Fruit fly (Drosophila melanogaster) whole organism, pupa: ENCODE data around the gene spict.
A peak's percentile ranks its signal among the peaks of the same experiment; 100 is the strongest.

Source experiments
- CG10348 ChIP-seq: fragments of 200-800 bp; sonication (Bioruptor generic); IDR thresholded peaks from 2 replicates; pipeline ENCODE4 v1.3.6; 2022; ENCODE audit warnings: missing biosample characterization, missing genetic modification characterization
- CG12605 ChIP-seq: fragments of 200-800 bp; sonication (Bioruptor generic); IDR thresholded peaks from 2 replicates; pipeline ENCODE4 v1.3.6; 2022; ENCODE audit warnings: missing biosample characterization, missing genetic modification characterization
- CG13204 ChIP-seq: fragments of 200-800 bp; sonication (Bioruptor generic); optimal IDR thresholded peaks from 2 replicates; lab custom pipeline; 2018; ENCODE audit warnings: missing biosample characterization, mild to moderate bottlenecking, missing genetic modification characterization, moderate library complexity
- CG14655 ChIP-seq: fragments of 200-800 bp; sonication (Bioruptor generic); optimal IDR thresholded peaks from 3 replicates; lab custom pipeline; 2017; ENCODE audit warnings: mild to moderate bottlenecking, missing biosample characterization, missing genetic modification reagents, missing genetic modification characterization
- CG15710 ChIP-seq: fragments of 200-800 bp; sonication (Bioruptor generic); optimal IDR thresholded peaks from 2 replicates; lab custom pipeline; 2018; ENCODE audit warnings: missing biosample characterization, mild to moderate bottlenecking, missing genetic modification characterization, moderate library complexity
- CG17806 ChIP-seq: fragments of 200-800 bp; sonication (Bioruptor generic); optimal IDR thresholded peaks from 2 replicates; lab custom pipeline; 2018; ENCODE audit warnings: missing biosample characterization, mild to moderate bottlenecking, missing genetic modification characterization, moderate library complexity
- CG32121 ChIP-seq: fragments of 200-800 bp; sonication (Bioruptor generic); IDR thresholded peaks from 2 replicates; pipeline ENCODE4 v1.3.6; 2022; ENCODE audit warnings: missing biosample characterization, missing genetic modification characterization
- CG34367 ChIP-seq: fragments of 200-800 bp; sonication (Bioruptor generic); optimal IDR thresholded peaks from 2 replicates; lab custom pipeline; 2018; ENCODE audit warnings: missing biosample characterization, mild to moderate bottlenecking, missing genetic modification characterization
- CG4496 ChIP-seq: fragments of 200-800 bp; sonication (Bioruptor generic); IDR thresholded peaks from 3 replicates; pipeline ENCODE4 v1.3.6; 2022; ENCODE audit warnings: missing biosample characterization, missing genetic modification characterization
- CG8159 ChIP-seq: fragments of 200-800 bp; sonication (Bioruptor generic); optimal IDR thresholded peaks from 3 replicates; lab custom pipeline; 2018; ENCODE audit warnings: missing biosample characterization, mild to moderate bottlenecking, missing genetic modification characterization, moderate library complexity
- CG8301 ChIP-seq: fragments of 200-800 bp; sonication (Bioruptor generic); optimal IDR thresholded peaks from 2 replicates; lab custom pipeline; 2018; ENCODE audit warnings: missing biosample characterization, mild to moderate bottlenecking, missing genetic modification characterization
- CG9948 ChIP-seq: fragments of 200-800 bp; sonication (Bioruptor generic); optimal IDR thresholded peaks from 2 replicates; lab custom pipeline; 2018; ENCODE audit warnings: missing biosample characterization, mild to moderate bottlenecking, missing genetic modification characterization, moderate library complexity
- D1 ChIP-seq: fragments of 200-800 bp; sonication (Bioruptor generic); optimal IDR thresholded peaks from 2 replicates; lab custom pipeline; 2018; ENCODE audit warnings: missing biosample characterization, mild to moderate bottlenecking, missing genetic modification characterization, moderate library complexity
- EcR ChIP-seq: fragments of 200-800 bp; sonication (Bioruptor generic); optimal IDR thresholded peaks from 3 replicates; lab custom pipeline; 2019; ENCODE audit warnings: missing biosample characterization, missing genetic modification characterization, mild to moderate bottlenecking, moderate library complexity, missing genetic modification reagents
- Ets98B ChIP-seq: fragments of 200-800 bp; sonication (Bioruptor generic); IDR thresholded peaks from 2 replicates; pipeline ENCODE4 v1.3.6; 2022; ENCODE audit warnings: missing biosample characterization, missing genetic modification characterization
- Pif1A ChIP-seq: fragments of 200-800 bp; sonication (Bioruptor generic); optimal IDR thresholded peaks from 3 replicates; lab custom pipeline; 2016; ENCODE audit warnings: missing biosample characterization, missing genetic modification characterization
- Pif1B ChIP-seq: fragments of 200-800 bp; sonication (Bioruptor generic); optimal IDR thresholded peaks from 3 replicates; lab custom pipeline; 2016; ENCODE audit warnings: missing biosample characterization, missing genetic modification characterization
- Snoo ChIP-seq: fragments of 200-800 bp; sonication (Bioruptor generic); optimal IDR thresholded peaks from 3 replicates; lab custom pipeline; 2017; ENCODE audit warnings: missing biosample characterization, mild to moderate bottlenecking, missing genetic modification characterization, inconsistent platforms
- fd96Ca ChIP-seq: fragments of 200-800 bp; sonication (Bioruptor generic); IDR thresholded peaks from 3 replicates; pipeline ENCODE4 v1.3.6; 2022; ENCODE audit warnings: missing biosample characterization, missing genetic modification characterization
- gl ChIP-seq: fragments of 200-800 bp; sonication (Bioruptor generic); optimal IDR thresholded peaks from 2 replicates; lab custom pipeline; 2018; ENCODE audit warnings: missing biosample characterization, mild to moderate bottlenecking, missing genetic modification characterization
- rn ChIP-seq: fragments of 200-800 bp; sonication (Bioruptor generic); IDR thresholded peaks from 2 replicates; pipeline ENCODE4 v1.3.6; 2022; ENCODE audit warnings: missing biosample characterization, missing genetic modification characterization

The spict gene

dm6 chr2L:12708576-12708975, 4.1 kb downstream of the spict start:
- no peak for TF ChIP-seq CG15710
- no peak for TF ChIP-seq CG8301
- no peak for TF ChIP-seq CG17806 (tag; lab: Kevin White, UChicago)
- TF ChIP-seq fd96Ca, result no peak
- no peak for TF ChIP-seq Ets98B (GFP tag; lab: Robert Waterston, UW)
- TF ChIP-seq EcR (GFP tag; lab: Kevin White, UChicago), result no peak
- TF ChIP-seq CG32121, result no peak
- no peak for TF ChIP-seq Snoo (tag; lab: Kevin White, UChicago)
- no peak for TF ChIP-seq gl (tag; lab: Kevin White, UChicago)
- TF ChIP-seq CG14655 (GFP tag; lab: Kevin White, UChicago), result no peak
- no peak for TF ChIP-seq CG9948 (tag; lab: Kevin White, UChicago)
- TF ChIP-seq Pif1B (GFP tag; lab: Kevin White, UChicago), result no peak
- no peak for TF ChIP-seq CG10348 (GFP tag; lab: Robert Waterston, UW)
- no peak for TF ChIP-seq CG12605 (GFP tag; lab: Robert Waterston, UW)

dm6 chr2L:12712255-12712654, 7.7 kb downstream of the spict start:
- no peak for TF ChIP-seq rn (GFP tag; lab: Robert Waterston, UW)
- no peak for TF ChIP-seq EcR (GFP tag; lab: Kevin White, UChicago)
- TF ChIP-seq Pif1A, result no peak
- TF ChIP-seq CG13204 (GFP tag; lab: Kevin White, UChicago), result no peak
- TF ChIP-seq Snoo (tag; lab: Kevin White, UChicago), result no peak
- TF ChIP-seq Pif1B (GFP tag; lab: Kevin White, UChicago), result no peak
- TF ChIP-seq fd96Ca, result no peak
- no peak for TF ChIP-seq CG14655 (GFP tag; lab: Kevin White, UChicago)

DNA sequence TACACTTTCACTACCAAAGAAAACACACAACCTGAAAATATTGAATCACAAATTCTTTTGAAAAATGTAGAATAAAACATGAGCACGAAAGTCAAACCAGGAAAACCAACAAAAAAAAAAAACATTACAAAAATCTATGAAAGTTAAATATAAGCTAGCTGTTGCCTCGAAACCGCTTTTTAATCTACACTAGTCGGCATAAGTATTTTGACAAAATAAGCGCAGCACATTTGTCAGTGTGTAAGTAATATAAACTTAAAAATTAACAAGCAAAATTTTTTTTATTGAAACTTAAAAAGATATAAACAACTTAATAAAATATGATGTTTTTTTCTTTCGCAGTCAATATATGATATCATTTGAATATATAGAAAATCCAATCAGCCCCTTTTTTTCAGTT, 8.3 kb downstream of the spict start, which contains the start of gene CG5787:
Gene CG5787 (minus strand): TSS at position 101 of the 400 bp plus-strand sequence.
- no peak for TF ChIP-seq CG34367 (tag; lab: Kevin White, UChicago)
- TF ChIP-seq gl (tag; lab: Kevin White, UChicago), result no peak
- no peak for TF ChIP-seq Ets98B (GFP tag; lab: Robert Waterston, UW)
- TF ChIP-seq CG15710, result no peak
- TF ChIP-seq rn (GFP tag; lab: Robert Waterston, UW), result no peak
- no peak for TF ChIP-seq CG12605 (GFP tag; lab: Robert Waterston, UW)
- no peak for TF ChIP-seq Pif1A
- no peak for TF ChIP-seq CG32121
- no peak for TF ChIP-seq CG13204 (GFP tag; lab: Kevin White, UChicago)
- TF ChIP-seq D1 (tag; lab: Kevin White, UChicago), result no peak
- TF ChIP-seq CG4496 (GFP tag; lab: Robert Waterston, UW), result no peak
- TF ChIP-seq CG17806 (tag; lab: Kevin White, UChicago), result no peak
- TF ChIP-seq CG8159 (tag; lab: Kevin White, UChicago), result no peak
- no peak for TF ChIP-seq Pif1B (GFP tag; lab: Kevin White, UChicago)
- no peak for TF ChIP-seq EcR (GFP tag; lab: Kevin White, UChicago)
- TF ChIP-seq Snoo (tag; lab: Kevin White, UChicago), result no peak
- TF ChIP-seq CG14655 (GFP tag; lab: Kevin White, UChicago), result no peak
- no peak for TF ChIP-seq CG9948 (tag; lab: Kevin White, UChicago)

- TF ChIP-seq CG34367 (tag; lab: Kevin White, UChicago), result no peak
- no peak for TF ChIP-seq rn (GFP tag; lab: Robert Waterston, UW)
- peak; percentile 52; the same call in 2 of the 3 replicates for TF ChIP-seq fd96Ca
- peak; percentile 53 for TF ChIP-seq Ets98B (GFP tag; lab: Robert Waterston, UW)
- no peak for TF ChIP-seq CG17806 (tag; lab: Kevin White, UChicago)
- TF ChIP-seq Pif1B (GFP tag; lab: Kevin White, UChicago), result no peak
- TF ChIP-seq CG12605 (GFP tag; lab: Robert Waterston, UW), result no peak
- no peak for TF ChIP-seq CG14655 (GFP tag; lab: Kevin White, UChicago)
- TF ChIP-seq CG32121, result peak; percentile 54; the same call in 1 of the 2 replicates
- TF ChIP-seq CG10348 (GFP tag; lab: Robert Waterston, UW), result no peak
- TF ChIP-seq Snoo (tag; lab: Kevin White, UChicago), result no peak
- no peak for TF ChIP-seq CG15710
- no peak for TF ChIP-seq CG8159 (tag; lab: Kevin White, UChicago)
- peak; percentile 44; the same call in 1 of the 3 replicates for TF ChIP-seq CG4496 (GFP tag; lab: Robert Waterston, UW)
- TF ChIP-seq gl (tag; lab: Kevin White, UChicago), result no peak
Observed at dm6 chr2L:12718437-12719376, 14.2 kb downstream of the spict start, which contains the start of gene MRP. Gene MRP (plus strand): TSS chr2L:12719045.

DNA sequence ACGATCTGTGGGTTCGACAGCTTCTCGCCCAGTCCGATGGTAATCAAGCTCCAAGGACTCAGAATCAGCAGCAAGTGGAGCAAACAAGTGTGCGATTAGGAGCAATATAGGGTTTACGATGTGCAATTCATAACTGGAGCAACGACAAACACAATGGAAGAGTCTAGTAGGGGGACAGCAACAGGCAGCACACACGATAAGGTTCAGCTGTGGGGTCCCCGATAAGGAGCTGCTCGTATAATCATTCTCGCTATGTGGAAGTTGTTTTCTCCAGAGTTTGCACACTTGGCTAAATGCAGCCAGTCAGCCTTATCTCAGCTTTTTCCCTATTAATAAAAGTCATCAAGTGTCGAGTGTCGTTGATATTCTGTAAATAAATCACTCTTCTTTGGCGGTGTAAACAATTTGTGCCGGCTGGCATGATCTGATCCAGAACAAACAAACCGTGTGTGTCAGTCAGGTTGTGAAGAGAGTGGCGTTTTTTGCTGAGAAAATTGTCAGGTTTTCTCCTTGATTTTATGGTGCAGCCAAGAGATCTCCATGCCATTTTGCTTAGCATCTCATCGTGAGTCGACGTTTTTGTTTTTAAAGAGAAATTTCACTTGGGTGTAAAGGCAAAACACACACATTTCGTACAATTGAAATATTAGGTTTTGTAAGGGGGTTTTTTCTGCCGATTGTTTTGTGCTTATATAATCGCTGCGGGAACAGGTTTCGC, 15.3 kb downstream of the spict start:
- TF ChIP-seq CG17806 (tag; lab: Kevin White, UChicago), result no peak
- no peak for TF ChIP-seq CG12605 (GFP tag; lab: Robert Waterston, UW)
- no peak for TF ChIP-seq rn (GFP tag; lab: Robert Waterston, UW)
- no peak for TF ChIP-seq CG9948 (tag; lab: Kevin White, UChicago)
- 0 out of 2 replicates have a peak, but pooled peaks have one; percentile 12 for TF ChIP-seq CG32121
- TF ChIP-seq Pif1A, result no peak
- TF ChIP-seq fd96Ca, result no peak
- TF ChIP-seq CG13204 (GFP tag; lab: Kevin White, UChicago), result no peak
- no peak; the same call in 1 of the 2 replicates for TF ChIP-seq Ets98B (GFP tag; lab: Robert Waterston, UW)
- no peak for TF ChIP-seq Snoo (tag; lab: Kevin White, UChicago)
- no peak for TF ChIP-seq D1 (tag; lab: Kevin White, UChicago)
- TF ChIP-seq CG34367 (tag; lab: Kevin White, UChicago), result no peak
- peak; percentile 49 for TF ChIP-seq EcR (GFP tag; lab: Kevin White, UChicago)
- TF ChIP-seq CG4496 (GFP tag; lab: Robert Waterston, UW), result peak; percentile 30; the same call in 2 of the 3 replicates
- TF ChIP-seq Pif1B (GFP tag; lab: Kevin White, UChicago), result no peak
- TF ChIP-seq gl (tag; lab: Kevin White, UChicago), result peak; percentile 32
- no peak for TF ChIP-seq CG8301
- no peak for TF ChIP-seq CG10348 (GFP tag; lab: Robert Waterston, UW)
- no peak for TF ChIP-seq CG8159 (tag; lab: Kevin White, UChicago)
- no peak for TF ChIP-seq CG14655 (GFP tag; lab: Kevin White, UChicago)
- TF ChIP-seq CG15710, result no peak
